Fruit fly (Drosophila melanogaster) whole organism, embryonic: Measurements from ENCODE around the gene Teh1.

Experiments
- Bdp1 ChIP-seq: fragments of 200-800 bp; sonication (Bioruptor generic); optimal IDR thresholded peaks from 3 replicates; lab custom pipeline; 2016; ENCODE audit warnings: missing biosample characterization, missing genetic modification characterization
- Blimp-1 ChIP-seq: fragments of 200-800 bp; sonication (Bioruptor generic); optimal IDR thresholded peaks from 3 replicates; lab custom pipeline; 2018; ENCODE audit warnings: missing biosample characterization, missing genetic modification characterization, mild to moderate bottlenecking, moderate library complexity, missing genetic modification reagents
- Bteb2 ChIP-seq: fragments of 200-800 bp; sonication (Bioruptor generic); optimal IDR thresholded peaks from 2 replicates; lab custom pipeline; 2016; ENCODE audit warnings: missing biosample characterization, missing genetic modification characterization
- CG11560 ChIP-seq: fragments of 200-800 bp; sonication (Bioruptor generic); IDR thresholded peaks from 3 replicates; pipeline ENCODE4 v1.3.6; 2022; ENCODE audit warnings: missing biosample characterization, missing genetic modification characterization
- CG11695 ChIP-seq: fragments of 200-800 bp; sonication (Bioruptor generic); IDR thresholded peaks from 3 replicates; pipeline ENCODE4 v1.3.6; 2022; ENCODE audit warnings: missing biosample characterization, missing genetic modification characterization
- CG12104 ChIP-seq: fragments of 200-800 bp; sonication (Bioruptor generic); optimal IDR thresholded peaks from 3 replicates; lab custom pipeline; 2016; ENCODE audit warnings: missing biosample characterization, missing genetic modification characterization
- CG12769 ChIP-seq: fragments of 200-800 bp; sonication (Bioruptor generic); optimal IDR thresholded peaks from 2 replicates; lab custom pipeline; 2019; ENCODE audit warnings: missing biosample characterization, mild to moderate bottlenecking, missing genetic modification characterization, moderate library complexity
- CG13775 ChIP-seq: fragments of 200-800 bp; sonication (Bioruptor generic); optimal IDR thresholded peaks from 3 replicates; lab custom pipeline; 2017; ENCODE audit warnings: missing biosample characterization, mild to moderate bottlenecking, missing genetic modification characterization
- CG14014 ChIP-seq: fragments of 200-800 bp; sonication (Bioruptor generic); IDR thresholded peaks from 2 replicates; pipeline ENCODE4 v1.3.6; 2022; ENCODE audit warnings: missing biosample characterization, missing genetic modification characterization
- CG14441 ChIP-seq: fragments of 200-800 bp; sonication (Bioruptor generic); IDR thresholded peaks from 2 replicates; pipeline ENCODE4 v1.3.6; 2022; ENCODE audit warnings: missing biosample characterization, missing genetic modification characterization
- CG15696 ChIP-seq: fragments of 200-800 bp; sonication (Bioruptor generic); optimal IDR thresholded peaks from 2 replicates; lab custom pipeline; 2019; ENCODE audit warnings: missing biosample characterization, mild to moderate bottlenecking, missing genetic modification characterization, moderate library complexity
- CG1647 ChIP-seq: fragments of 200-800 bp; sonication (Bioruptor generic); optimal IDR thresholded peaks from 3 replicates; lab custom pipeline; 2016; ENCODE audit warnings: missing biosample characterization, missing genetic modification characterization
- CG17328 ChIP-seq: fragments of 200-800 bp; sonication (Bioruptor generic); IDR thresholded peaks from 2 replicates; pipeline ENCODE4 v1.3.6; 2022; ENCODE audit warnings: missing biosample characterization, missing genetic modification characterization
- CG17385 ChIP-seq: fragments of 200-800 bp; sonication (Bioruptor generic); optimal IDR thresholded peaks from 3 replicates; lab custom pipeline; 2018; ENCODE audit warnings: missing biosample characterization, mild to moderate bottlenecking, missing genetic modification characterization
- CG2889 ChIP-seq: fragments of 200-800 bp; sonication (Bioruptor generic); IDR thresholded peaks from 3 replicates; pipeline ENCODE4 v1.3.6; 2022; ENCODE audit warnings: missing biosample characterization, missing genetic modification characterization
- CG31388 ChIP-seq: fragments of 200-800 bp; sonication (Bioruptor generic); optimal IDR thresholded peaks from 2 replicates; lab custom pipeline; 2016; ENCODE audit warnings: missing biosample characterization, missing genetic modification characterization
- CG3847 ChIP-seq: fragments of 200-800 bp; sonication (Bioruptor generic); IDR thresholded peaks from 2 replicates; pipeline ENCODE4 v1.3.6; 2022; ENCODE audit warnings: missing biosample characterization, missing genetic modification characterization
- CG5953 ChIP-seq: fragments of 200-800 bp; sonication (Bioruptor generic); IDR thresholded peaks from 2 replicates; pipeline ENCODE4 v1.3.6; 2022; ENCODE audit warnings: missing biosample characterization, missing genetic modification characterization
- CG6272 ChIP-seq: fragments of 200-800 bp; sonication (Bioruptor generic); IDR thresholded peaks from 2 replicates; pipeline ENCODE4 v1.3.6; 2022; ENCODE audit warnings: missing biosample characterization, missing genetic modification characterization
- CG6683 ChIP-seq: fragments of 200-800 bp; sonication (Bioruptor generic); optimal IDR thresholded peaks from 2 replicates; lab custom pipeline; 2017; ENCODE audit warnings: missing biosample characterization, mild to moderate bottlenecking, missing genetic modification characterization, missing genetic modification reagents
- CG6689 ChIP-seq: fragments of 200-800 bp; sonication (Bioruptor generic); IDR thresholded peaks from 2 replicates; pipeline ENCODE4 v1.3.6; 2022; ENCODE audit warnings: missing biosample characterization, missing genetic modification characterization
- CG6854 ChIP-seq: fragments of 200-800 bp; sonication (Bioruptor generic); optimal IDR thresholded peaks from 3 replicates; lab custom pipeline; 2017; ENCODE audit warnings: missing biosample characterization, mild to moderate bottlenecking, missing genetic modification characterization
- CG8924 ChIP-seq: fragments of 200-800 bp; optimal IDR thresholded peaks from 3 replicates; lab custom pipeline; 2019; ENCODE audit warnings: missing biosample characterization, mild to moderate bottlenecking, missing genetic modification characterization, moderate library complexity
- CHES-1-like ChIP-seq: fragments of 200-800 bp; sonication (Bioruptor generic); optimal IDR thresholded peaks from 2 replicates; lab custom pipeline; 2016; ENCODE audit warnings: missing biosample characterization, missing genetic modification characterization
- CkIIα-i1 ChIP-seq: fragments of 200-800 bp; sonication (Bioruptor generic); IDR thresholded peaks from 2 replicates; pipeline ENCODE4 v1.3.6; 2022; ENCODE audit warnings: missing biosample characterization, missing genetic modification characterization
- Dp ChIP-seq: fragments of 200-800 bp; sonication (Bioruptor generic); optimal IDR thresholded peaks from 2 replicates; lab custom pipeline; 2018; ENCODE audit warnings: missing biosample characterization, mild to moderate bottlenecking, missing genetic modification characterization, moderate library complexity
- Elba2 ChIP-seq: fragments of 200-800 bp; sonication (Bioruptor generic); optimal IDR thresholded peaks from 3 replicates; lab custom pipeline; 2016; ENCODE audit warnings: missing biosample characterization, missing genetic modification characterization
- Ets97D ChIP-seq: fragments of 200-800 bp; sonication (Bioruptor generic); optimal IDR thresholded peaks from 3 replicates; lab custom pipeline; 2016; ENCODE audit warnings: missing biosample characterization, missing genetic modification characterization
- NfI ChIP-seq: fragments of 200-800 bp; sonication (Bioruptor generic); optimal IDR thresholded peaks from 3 replicates; lab custom pipeline; 2018; ENCODE audit warnings: missing biosample characterization, mild to moderate bottlenecking, missing genetic modification characterization, moderate library complexity
- Rfx ChIP-seq: fragments of 200-800 bp; sonication (Bioruptor generic); IDR thresholded peaks from 2 replicates; pipeline ENCODE4 v1.3.6; 2022; ENCODE audit warnings: missing biosample characterization, missing genetic modification characterization
- Ssrp ChIP-seq: fragments of 200-800 bp; sonication (Bioruptor generic); optimal IDR thresholded peaks from 2 replicates; lab custom pipeline; 2018; ENCODE audit warnings: missing biosample characterization, mild to moderate bottlenecking, missing genetic modification characterization, moderate library complexity
- Taf1 ChIP-seq: fragments of 200-800 bp; sonication (Bioruptor generic); IDR thresholded peaks from 2 replicates; pipeline ENCODE4 v1.3.6; 2022; ENCODE audit warnings: missing biosample characterization, missing genetic modification characterization
- bbx ChIP-seq: fragments of 200-800 bp; sonication (Bioruptor generic); IDR thresholded peaks from 2 replicates; pipeline ENCODE4 v1.3.6; 2022; ENCODE audit warnings: missing biosample characterization, missing genetic modification characterization; ENCODE audit not compliant: partially characterized antibody
- chinmo ChIP-seq: fragments of 200-800 bp; sonication (Bioruptor generic); IDR thresholded peaks from 4 replicates; pipeline ENCODE4 v1.3.6; 2022; ENCODE audit warnings: missing biosample characterization, missing genetic modification characterization; ENCODE audit not compliant: partially characterized antibody
- chn ChIP-seq: fragments of 200-800 bp; sonication (Bioruptor generic); optimal IDR thresholded peaks from 2 replicates; lab custom pipeline; 2016; ENCODE audit warnings: missing biosample characterization, missing genetic modification characterization
- crol ChIP-seq: fragments of 200-800 bp; sonication (Bioruptor generic); IDR thresholded peaks from 2 replicates; pipeline ENCODE4 v1.3.6; 2022; ENCODE audit warnings: missing biosample characterization, missing genetic modification characterization
- cwo ChIP-seq: fragments of 200-800 bp; sonication (Bioruptor generic); optimal IDR thresholded peaks from 3 replicates; lab custom pipeline; 2017; ENCODE audit warnings: missing biosample characterization, missing genetic modification characterization, mild to moderate bottlenecking, moderate library complexity, missing genetic modification reagents
- disco-r ChIP-seq: fragments of 200-800 bp; sonication (Bioruptor generic); optimal IDR thresholded peaks from 2 replicates; lab custom pipeline; 2016; ENCODE audit warnings: missing biosample characterization, missing genetic modification characterization
- eyg ChIP-seq: fragments of 200-800 bp; sonication (Bioruptor generic); optimal IDR thresholded peaks from 3 replicates; lab custom pipeline; 2016; ENCODE audit warnings: missing biosample characterization, missing genetic modification characterization
- gfzf ChIP-seq: fragments of 200-800 bp; sonication (Bioruptor generic); optimal IDR thresholded peaks from 2 replicates; lab custom pipeline; 2016; ENCODE audit warnings: missing biosample characterization, mild to moderate bottlenecking, missing genetic modification characterization, moderate library complexity
- inv ChIP-seq: fragments of 200-800 bp; sonication (Bioruptor generic); IDR thresholded peaks from 2 replicates; pipeline ENCODE4 v1.3.6; 2022; ENCODE audit warnings: missing biosample characterization, missing genetic modification characterization; ENCODE audit not compliant: partially characterized antibody
- mam ChIP-seq: fragments of 200-800 bp; sonication (Bioruptor generic); optimal IDR thresholded peaks from 3 replicates; lab custom pipeline; 2016; ENCODE audit warnings: missing biosample characterization, missing genetic modification characterization
- pb ChIP-seq: fragments of 200-800 bp; sonication (Bioruptor generic); optimal IDR thresholded peaks from 3 replicates; lab custom pipeline; 2016; ENCODE audit warnings: missing biosample characterization, missing genetic modification characterization
- prd ChIP-seq, 3 experiments: fragments of >200 bp in 2 of 3; fragments of 200-800 bp in 1 of 3; sonication (Bioruptor generic) in 1 of 3; optimal IDR thresholded peaks in 2 of 3; IDR thresholded peaks in 1 of 3; 2 replicates in 2 of 3; 3 replicates in 1 of 3; pipeline versions ENCODE4 v1.3.6 to Lab custom; 2017 to 2022; ENCODE audit warnings: missing biosample characterization in 1 of 3, missing genetic modification characterization in 1 of 3
- pzg ChIP-seq: fragments of 200-800 bp; sonication (Bioruptor generic); optimal IDR thresholded peaks from 3 replicates; lab custom pipeline; 2018; ENCODE audit warnings: missing biosample characterization, mild to moderate bottlenecking, missing genetic modification characterization, moderate library complexity
- salm ChIP-seq: fragments of 200-800 bp; sonication (Bioruptor generic); optimal IDR thresholded peaks from 2 replicates; lab custom pipeline; 2018; ENCODE audit warnings: missing biosample characterization, mild to moderate bottlenecking, missing genetic modification characterization
- sens ChIP-seq: fragments of 200-800 bp; sonication (Bioruptor generic); peaks from one replicate; lab custom pipeline; 2016; ENCODE audit warnings: missing biosample characterization, missing genetic modification characterization
- ssp ChIP-seq: fragments of 200-800 bp; sonication (Bioruptor generic); IDR thresholded peaks from 2 replicates; pipeline ENCODE4 v1.3.6; 2022; ENCODE audit warnings: missing biosample characterization, missing genetic modification characterization
- sug ChIP-seq: fragments of 200-800 bp; optimal IDR thresholded peaks from 2 replicates; lab custom pipeline; 2019; ENCODE audit warnings: missing biosample characterization, mild to moderate bottlenecking, missing genetic modification characterization, moderate library complexity
- tgo ChIP-seq: fragments of 200-800 bp; sonication (Bioruptor generic); IDR thresholded peaks from 3 replicates; pipeline ENCODE4 v1.3.6; 2022; ENCODE audit warnings: missing biosample characterization, missing genetic modification characterization
- zf30C ChIP-seq: fragments of 200-800 bp; sonication (Bioruptor generic); optimal IDR thresholded peaks from 3 replicates; lab custom pipeline; 2018; ENCODE audit warnings: missing biosample characterization, mild to moderate bottlenecking, missing genetic modification characterization

Gene Teh1

dm6 chr3R:9808946-9809545, 58.9 kb downstream of the Teh1 start, which contains the start of gene FBXO11 (continued):
- TF ChIP-seq Dp: peak; percentile 94
- TF ChIP-seq Blimp-1 (GFP tag; lab: Kevin White, UChicago): no peak
- peak; percentile 58 for TF ChIP-seq CHES-1-like (GFP tag; lab: Kevin White, UChicago)
- TF ChIP-seq chn (GFP tag; lab: Kevin White, UChicago): no peak
- no peak for TF ChIP-seq CG14441
- TF ChIP-seq tgo (GFP tag; lab: Robert Waterston, UW): no peak
- peak; percentile 69; the same call in 1 of the 4 replicates for TF ChIP-seq chinmo
- TF ChIP-seq CG6272 (GFP tag; lab: Robert Waterston, UW): no peak
- TF ChIP-seq CG12769 (tag; lab: Kevin White, UChicago): no peak
- TF ChIP-seq salm (tag; lab: Kevin White, UChicago): peak; percentile 10
- TF ChIP-seq CG15696: no peak
- no peak for TF ChIP-seq ssp (GFP tag; lab: Robert Waterston, UW)
- peak; percentile 97 for TF ChIP-seq gfzf (GFP tag; lab: Kevin White, UChicago)
- no peak for TF ChIP-seq CG3847
- TF ChIP-seq CG13775 (GFP tag; lab: Kevin White, UChicago): no peak
- TF ChIP-seq Ssrp (tag; lab: Kevin White, UChicago): no peak
- no peak for TF ChIP-seq CG12104
- no peak for TF ChIP-seq cwo (GFP tag; lab: Kevin White, UChicago)
- TF ChIP-seq CG8924 (tag; lab: Kevin White, UChicago): peak; percentile 89
- no peak; the same call in 1 of the 2 replicates for TF ChIP-seq CG14014 (GFP tag; lab: Robert Waterston, UW)
- no peak for TF ChIP-seq zf30C (GFP tag; lab: Kevin White, UChicago)
- TF ChIP-seq Elba2 (GFP tag; lab: Kevin White, UChicago): peak; percentile 55
- no peak for TF ChIP-seq CkIIα-i1 (GFP tag; lab: Robert Waterston, UW)
- TF ChIP-seq CG1647 (GFP tag; lab: Kevin White, UChicago): no peak
- TF ChIP-seq NfI (GFP tag; lab: Kevin White, UChicago): no peak
- no peak for TF ChIP-seq sug (tag; lab: Kevin White, UChicago)
- TF ChIP-seq CG11695: no peak
- TF ChIP-seq eyg (GFP tag; lab: Kevin White, UChicago): no peak
- no peak for TF ChIP-seq CG6854 (GFP tag; lab: Kevin White, UChicago)
- TF ChIP-seq CG6689 (GFP tag; lab: Robert Waterston, UW): no peak
- peak; percentile 78 for TF ChIP-seq sens
- peak; percentile 88 for TF ChIP-seq pzg
- no peak for TF ChIP-seq CG17328 (GFP tag; lab: Robert Waterston, UW)
- TF ChIP-seq crol (GFP tag; lab: Robert Waterston, UW): peak; percentile 74
- no peak for TF ChIP-seq Bteb2 (GFP tag; lab: Kevin White, UChicago)
- TF ChIP-seq prd (optimal IDR thresholded peaks at IDR 0.05; lab: Kevin White, UChicago): no peak
- TF ChIP-seq prd (GFP tag; IDR thresholded peaks at IDR 0.05; lab: Robert Waterston, UW): no peak
- TF ChIP-seq disco-r (GFP tag; lab: Kevin White, UChicago): no peak
- TF ChIP-seq CG2889 (GFP tag; lab: Robert Waterston, UW): no peak
- no peak for TF ChIP-seq pb (GFP tag; lab: Kevin White, UChicago)
- no peak for TF ChIP-seq mam (GFP tag; lab: Kevin White, UChicago)
- TF ChIP-seq Taf1 (GFP tag; lab: Robert Waterston, UW): no peak
- peak; percentile 22; the same call in 1 of the 2 replicates for TF ChIP-seq bbx
- peak; percentile 27; the same call in 1 of the 2 replicates for TF ChIP-seq inv (GFP tag; lab: Robert Waterston, UW)
- no peak for TF ChIP-seq Rfx
- no peak for TF ChIP-seq CG31388 (GFP tag; lab: Kevin White, UChicago)
- TF ChIP-seq Ets97D (GFP tag; lab: Kevin White, UChicago): peak; percentile 49
- TF ChIP-seq CG11560 (tag; lab: Robert Waterston, UW): no peak
- no peak for TF ChIP-seq CG5953 (GFP tag; lab: Robert Waterston, UW)
- TF ChIP-seq CG17385 (GFP tag; lab: Kevin White, UChicago): peak; percentile 24
- no peak for TF ChIP-seq Bdp1 (GFP tag; lab: Kevin White, UChicago)
- TF ChIP-seq CG6683 (GFP tag; lab: Kevin White, UChicago): no peak
